Fruit fly (Drosophila melanogaster) whole organism, embryonic: ENCODE measurements around the gene CG34434.
A peak's percentile ranks its signal among the peaks of the same experiment; 100 is the strongest.

ENCODE experiments used
- Adf1 ChIP-seq: fragments of 200-800 bp; sonication (Bioruptor generic); IDR thresholded peaks from 2 replicates; pipeline ENCODE4 v1.3.6; 2022; ENCODE audit warnings: missing biosample characterization, missing genetic modification characterization
- Antp ChIP-seq: fragments of 200-800 bp; sonication (Bioruptor generic); optimal IDR thresholded peaks from 3 replicates; lab custom pipeline; 2016; ENCODE audit warnings: missing biosample characterization, missing genetic modification characterization
- CG10209 ChIP-seq: fragments of 200-800 bp; sonication (Bioruptor generic); optimal IDR thresholded peaks from 3 replicates; lab custom pipeline; 2017; ENCODE audit warnings: missing biosample characterization, mild to moderate bottlenecking, missing genetic modification characterization, missing genetic modification reagents
- CG10959 ChIP-seq: fragments of 200-800 bp; sonication (Bioruptor generic); IDR thresholded peaks from 2 replicates; pipeline ENCODE4 v1.3.6; 2022; ENCODE audit warnings: missing biosample characterization, missing genetic modification characterization
- CG10979 ChIP-seq: fragments of 200-800 bp; sonication (Bioruptor generic); optimal IDR thresholded peaks from 2 replicates; lab custom pipeline; 2018; ENCODE audit warnings: missing biosample characterization, mild to moderate bottlenecking, missing genetic modification characterization, moderate library complexity
- CG14710 ChIP-seq: fragments of 200-800 bp; sonication (Bioruptor generic); optimal IDR thresholded peaks from 3 replicates; lab custom pipeline; 2019; ENCODE audit warnings: missing biosample characterization, mild to moderate bottlenecking, missing genetic modification characterization, moderate library complexity
- CG15696 ChIP-seq: fragments of 200-800 bp; sonication (Bioruptor generic); optimal IDR thresholded peaks from 2 replicates; lab custom pipeline; 2019; ENCODE audit warnings: missing biosample characterization, mild to moderate bottlenecking, missing genetic modification characterization, moderate library complexity
- CG1603 ChIP-seq: fragments of 200-800 bp; sonication (Bioruptor generic); optimal IDR thresholded peaks from 2 replicates; lab custom pipeline; 2019; ENCODE audit warnings: missing biosample characterization, mild to moderate bottlenecking, missing genetic modification characterization, moderate library complexity
- CG2875 ChIP-seq: fragments of 200-800 bp; sonication (Bioruptor generic); optimal IDR thresholded peaks from 2 replicates; lab custom pipeline; 2017; ENCODE audit warnings: missing biosample characterization, mild to moderate bottlenecking, missing genetic modification characterization, missing genetic modification reagents
- CG31224 ChIP-seq: fragments of 200-800 bp; sonication (Bioruptor generic); IDR thresholded peaks from 2 replicates; pipeline ENCODE4 v1.3.6; 2022; ENCODE audit warnings: missing biosample characterization, missing genetic modification characterization
- CG3281 ChIP-seq: fragments of 200-800 bp; sonication (Bioruptor generic); optimal IDR thresholded peaks from 3 replicates; lab custom pipeline; 2017; ENCODE audit warnings: missing biosample characterization, mild to moderate bottlenecking, missing genetic modification characterization
- CG3407 ChIP-seq: fragments of 200-800 bp; sonication (Bioruptor generic); optimal IDR thresholded peaks from 2 replicates; lab custom pipeline; 2018; ENCODE audit warnings: missing biosample characterization, mild to moderate bottlenecking, missing genetic modification characterization
- CG3726 ChIP-seq: fragments of 200-800 bp; sonication (Bioruptor generic); IDR thresholded peaks from 3 replicates; pipeline ENCODE4, ENCODE4 v1.3.6; 2022; ENCODE audit warnings: missing biosample characterization, missing genetic modification characterization
- CG4360 ChIP-seq: fragments of 200-800 bp; sonication (Bioruptor generic); IDR thresholded peaks from 2 replicates; pipeline ENCODE4 v1.3.6; 2022; ENCODE audit warnings: missing biosample characterization, missing genetic modification characterization
- CG7271 ChIP-seq: fragments of 200-800 bp; sonication (Bioruptor generic); optimal IDR thresholded peaks from 2 replicates; lab custom pipeline; 2018; ENCODE audit warnings: missing biosample characterization, mild to moderate bottlenecking, missing genetic modification characterization, moderate library complexity
- CG8359 ChIP-seq: fragments of 200-800 bp; sonication (Bioruptor generic); optimal IDR thresholded peaks from 2 replicates; lab custom pipeline; 2017; ENCODE audit warnings: missing biosample characterization, mild to moderate bottlenecking, missing genetic modification characterization, borderline replicate concordance
- CG9876 ChIP-seq: fragments of 200-800 bp; sonication (Bioruptor generic); optimal IDR thresholded peaks from 2 replicates; lab custom pipeline; 2016; ENCODE audit warnings: missing biosample characterization, missing genetic modification characterization
- Deaf1 ChIP-seq: fragments of 200-800 bp; optimal IDR thresholded peaks from 3 replicates; lab custom pipeline; 2019; ENCODE audit warnings: missing biosample characterization, mild to moderate bottlenecking, missing genetic modification characterization, moderate library complexity
- Fer1 ChIP-seq: fragments of 200-800 bp; sonication (Bioruptor generic); optimal IDR thresholded peaks from 2 replicates; lab custom pipeline; 2017; ENCODE audit warnings: missing biosample characterization, mild to moderate bottlenecking, missing genetic modification characterization
- Hmr ChIP-seq: fragments of 200-800 bp; sonication (Bioruptor generic); optimal IDR thresholded peaks from 3 replicates; lab custom pipeline; 2017; ENCODE audit warnings: mild to moderate bottlenecking, missing biosample characterization, missing genetic modification reagents, missing genetic modification characterization
- Hr3 ChIP-seq: fragments of 200-800 bp; sonication (Bioruptor generic); optimal IDR thresholded peaks from 3 replicates; lab custom pipeline; 2016; ENCODE audit warnings: missing biosample characterization, missing genetic modification characterization
- MESR4 ChIP-seq: fragments of 200-800 bp; sonication (Bioruptor generic); optimal IDR thresholded peaks from 2 replicates; lab custom pipeline; 2018; ENCODE audit warnings: missing biosample characterization, mild to moderate bottlenecking, missing genetic modification characterization, moderate library complexity
- Mad ChIP-seq: fragments of 200-800 bp; sonication (Bioruptor generic); optimal IDR thresholded peaks from 2 replicates; lab custom pipeline; 2016; ENCODE audit warnings: missing biosample characterization, missing genetic modification characterization
- NC2β ChIP-seq: fragments of 200-800 bp; sonication (Bioruptor generic); optimal IDR thresholded peaks from 2 replicates; lab custom pipeline; 2016; ENCODE audit warnings: missing biosample characterization, missing genetic modification characterization
- Pdp1 ChIP-seq, 2 experiments: fragments of 200-800 bp; sonication (Bioruptor generic); optimal IDR thresholded peaks; 3 replicates each; lab custom pipeline; 2016; ENCODE audit warnings: missing biosample characterization in 2 of 2, missing genetic modification characterization in 2 of 2, mild to moderate bottlenecking in 1 of 2, moderate library complexity in 1 of 2
- Poxn ChIP-seq: fragments of 200-800 bp; sonication (Bioruptor generic); IDR thresholded peaks from 2 replicates; pipeline ENCODE4 v1.3.6; 2022; ENCODE audit warnings: missing biosample characterization, missing genetic modification characterization
- Sin3A ChIP-seq: fragments of >200 bp; optimal IDR thresholded peaks from 2 replicates; lab custom pipeline; 2018
- Tbp ChIP-seq: fragments of >200 bp; optimal IDR thresholded peaks from 2 replicates; lab custom pipeline; 2018; ENCODE audit warnings: missing biosample characterization, missing genetic modification characterization
- Xrp1 ChIP-seq: fragments of 200-800 bp; sonication (Bioruptor generic); IDR thresholded peaks from 2 replicates; pipeline ENCODE4 v1.3.6; 2022; ENCODE audit warnings: missing biosample characterization, missing genetic modification characterization
- abd-A ChIP-seq: fragments of 200-800 bp; sonication (Bioruptor generic); optimal IDR thresholded peaks from 3 replicates; lab custom pipeline; 2019; ENCODE audit warnings: missing biosample characterization, mild to moderate bottlenecking, missing genetic modification characterization, moderate library complexity
- ase ChIP-seq: fragments of 200-800 bp; sonication (Bioruptor generic); IDR thresholded peaks from 3 replicates; pipeline ENCODE4 v1.3.6; 2022; ENCODE audit warnings: missing biosample characterization, missing genetic modification characterization
- gce ChIP-seq: fragments of 200-800 bp; sonication (Bioruptor generic); IDR thresholded peaks from 3 replicates; pipeline ENCODE4 v1.3.6; 2022; ENCODE audit warnings: missing biosample characterization, missing genetic modification characterization
- gem ChIP-seq: fragments of 200-800 bp; sonication (Bioruptor generic); optimal IDR thresholded peaks from 2 replicates; lab custom pipeline; 2019; ENCODE audit warnings: missing biosample characterization, mild to moderate bottlenecking, missing genetic modification characterization, moderate library complexity
- grn ChIP-seq: fragments of 200-800 bp; sonication (Bioruptor generic); optimal IDR thresholded peaks from 3 replicates; lab custom pipeline; 2017; ENCODE audit warnings: missing biosample characterization, missing genetic modification characterization
- hbn ChIP-seq: fragments of 200-800 bp; sonication (Bioruptor generic); IDR thresholded peaks from 2 replicates; pipeline ENCODE4 v1.3.6; 2022; ENCODE audit warnings: missing biosample characterization, missing genetic modification characterization; ENCODE audit not compliant: partially characterized antibody
- insv ChIP-seq, 2 experiments: fragments of 200-800 bp; sonication (Bioruptor generic); optimal IDR thresholded peaks; 3 replicates each; lab custom pipeline; 2016 to 2018; ENCODE audit warnings: missing biosample characterization in 2 of 2, missing genetic modification characterization in 2 of 2
- lilli ChIP-seq: fragments of 200-800 bp; sonication (Bioruptor generic); optimal IDR thresholded peaks from 3 replicates; lab custom pipeline; 2016; ENCODE audit warnings: missing biosample characterization, missing genetic modification characterization
- mam ChIP-seq: fragments of 200-800 bp; sonication (Bioruptor generic); optimal IDR thresholded peaks from 3 replicates; lab custom pipeline; 2016; ENCODE audit warnings: missing biosample characterization, missing genetic modification characterization
- mirr ChIP-seq: fragments of 200-800 bp; sonication (Bioruptor generic); optimal IDR thresholded peaks from 3 replicates; lab custom pipeline; 2018; ENCODE audit warnings: missing biosample characterization, mild to moderate bottlenecking, missing genetic modification characterization
- mld ChIP-seq: fragments of 200-800 bp; sonication (Bioruptor generic); IDR thresholded peaks from 3 replicates; pipeline ENCODE4 v1.3.6; 2022; ENCODE audit warnings: missing biosample characterization, missing genetic modification characterization; ENCODE audit not compliant: partially characterized antibody
- nau ChIP-seq: fragments of 200-800 bp; sonication (Bioruptor generic); optimal IDR thresholded peaks from 3 replicates; lab custom pipeline; 2017; ENCODE audit warnings: missing biosample characterization, mild to moderate bottlenecking, missing genetic modification characterization, missing genetic modification reagents
- nmo ChIP-seq: fragments of 200-800 bp; sonication (Bioruptor generic); optimal IDR thresholded peaks from 2 replicates; lab custom pipeline; 2018; ENCODE audit warnings: missing biosample characterization, mild to moderate bottlenecking, missing genetic modification characterization, moderate library complexity
- oc ChIP-seq: fragments of 200-800 bp; sonication (Bioruptor generic); optimal IDR thresholded peaks from 2 replicates; lab custom pipeline; 2018; ENCODE audit warnings: missing biosample characterization, mild to moderate bottlenecking, missing genetic modification characterization, moderate library complexity
- org-1 ChIP-seq: fragments of 200-800 bp; sonication (Bioruptor generic); optimal IDR thresholded peaks from 2 replicates; lab custom pipeline; 2017; ENCODE audit warnings: missing biosample characterization, missing genetic modification characterization
- pb ChIP-seq: fragments of 200-800 bp; sonication (Bioruptor generic); optimal IDR thresholded peaks from 3 replicates; lab custom pipeline; 2016; ENCODE audit warnings: missing biosample characterization, missing genetic modification characterization
- prd ChIP-seq, 3 experiments: fragments of >200 bp in 2 of 3; fragments of 200-800 bp in 1 of 3; sonication (Bioruptor generic) in 1 of 3; optimal IDR thresholded peaks in 2 of 3; IDR thresholded peaks in 1 of 3; 2 replicates in 2 of 3; 3 replicates in 1 of 3; pipeline versions ENCODE4 v1.3.6 to Lab custom; 2017 to 2022; ENCODE audit warnings: missing biosample characterization in 1 of 3, missing genetic modification characterization in 1 of 3
- sens ChIP-seq: fragments of 200-800 bp; sonication (Bioruptor generic); peaks from one replicate; lab custom pipeline; 2016; ENCODE audit warnings: missing biosample characterization, missing genetic modification characterization
- slbo ChIP-seq: fragments of 200-800 bp; sonication (Bioruptor generic); IDR thresholded peaks from 2 replicates; pipeline ENCODE4 v1.3.6; 2022; ENCODE audit warnings: missing biosample characterization, missing genetic modification characterization
- slp2 ChIP-seq: fragments of 200-800 bp; sonication (Bioruptor generic); optimal IDR thresholded peaks from 2 replicates; lab custom pipeline; 2016; ENCODE audit warnings: missing biosample characterization, missing genetic modification characterization
- trem ChIP-seq: fragments of 200-800 bp; optimal IDR thresholded peaks from 3 replicates; lab custom pipeline; 2019; ENCODE audit warnings: missing biosample characterization, mild to moderate bottlenecking, missing genetic modification characterization, moderate library complexity
- yki ChIP-seq: fragments of >200 bp; optimal IDR thresholded peaks from 3 replicates; lab custom pipeline; 2018

Gene CG34434

DNA sequence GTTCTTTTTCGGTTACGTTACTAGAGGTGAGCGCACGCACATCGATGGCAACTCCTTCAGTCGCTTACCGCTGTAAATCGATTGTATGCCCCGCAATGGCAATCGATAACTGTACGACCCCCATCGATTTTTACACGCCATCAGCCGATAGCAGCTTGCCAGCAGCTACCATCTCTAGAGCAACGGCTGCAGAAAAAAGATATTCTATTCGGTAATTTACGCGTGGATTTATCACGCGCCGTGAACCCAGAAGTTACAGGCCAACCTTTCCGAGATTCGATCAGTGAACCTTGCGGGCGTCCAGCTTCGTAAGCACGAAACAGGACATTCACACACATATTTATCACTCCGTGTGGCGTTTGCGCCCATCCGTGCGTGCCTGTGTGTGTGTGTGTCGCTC is 49.7 kb upstream of the CG34434 start, which contains the start of the genes Sirt4 and CG4119 (continued):
- no peak for TF ChIP-seq nau (GFP tag; lab: Kevin White, UChicago)
- no peak for TF ChIP-seq CG31224 (GFP tag; lab: Robert Waterston, UW)
- no peak for TF ChIP-seq ase (GFP tag; lab: Robert Waterston, UW)
- TF ChIP-seq CG14710: peak; percentile 40
- TF ChIP-seq yki (lab: Kevin White, UChicago): no peak
- TF ChIP-seq Xrp1 (GFP tag; lab: Robert Waterston, UW): no peak
- TF ChIP-seq CG2875: no peak
- peak; percentile 40 for TF ChIP-seq Hmr (GFP tag; lab: Kevin White, UChicago)
- TF ChIP-seq MESR4 (GFP tag; lab: Kevin White, UChicago): peak; percentile 92
- peak; percentile 90 for TF ChIP-seq hbn (GFP tag; lab: Robert Waterston, UW)
- TF ChIP-seq pb (GFP tag; lab: Kevin White, UChicago): no peak
- TF ChIP-seq Mad (GFP tag; lab: Kevin White, UChicago): peak; percentile 15
- TF ChIP-seq nmo (GFP tag; lab: Kevin White, UChicago): peak; percentile 55
- peak; percentile 27 for TF ChIP-seq Fer1 (GFP tag; lab: Kevin White, UChicago)
- TF ChIP-seq sens (GFP tag; lab: Kevin White, UChicago): no peak
- peak in 1 of 2 experiments; percentile 80 for TF ChIP-seq Pdp1 (GFP tag; optimal IDR thresholded peaks at IDR 0.05; lab: Kevin White, UChicago)
- no peak for TF ChIP-seq CG10959
- TF ChIP-seq CG10979 (tag; lab: Kevin White, UChicago): peak; percentile 7
- no peak for TF ChIP-seq CG10209
- peak; percentile 47 for TF ChIP-seq lilli (GFP tag; lab: Kevin White, UChicago)
- no peak for TF ChIP-seq gem
- no peak for TF ChIP-seq CG8359 (GFP tag; lab: Kevin White, UChicago)
- TF ChIP-seq slp2 (GFP tag; lab: Kevin White, UChicago): no peak
- TF ChIP-seq Sin3A (lab: Kevin White, UChicago): peak; percentile 68
- peak; percentile 13 for TF ChIP-seq Antp (GFP tag; lab: Kevin White, UChicago)
- TF ChIP-seq Adf1 (GFP tag; lab: Robert Waterston, UW): peak; percentile 72
- TF ChIP-seq prd (optimal IDR thresholded peaks at IDR 0.05; lab: Kevin White, UChicago): no peak
- peak; percentile 39; the same call in 1 of the 3 replicates for TF ChIP-seq prd (GFP tag; IDR thresholded peaks at IDR 0.05; lab: Robert Waterston, UW)
- TF ChIP-seq Poxn: no peak
- peak; percentile 56 for TF ChIP-seq trem (tag; lab: Kevin White, UChicago)
- peak; percentile 17 for TF ChIP-seq oc (tag; lab: Kevin White, UChicago)
- TF ChIP-seq slbo (GFP tag; lab: Robert Waterston, UW): peak; percentile 54; the same call in 1 of the 2 replicates
- peak in 1 of 2 experiments; percentile 7 for TF ChIP-seq insv (GFP tag; optimal IDR thresholded peaks at IDR 0.05; lab: Kevin White, UChicago)
- peak; percentile 19 for TF ChIP-seq mirr
- TF ChIP-seq CG1603 (tag; lab: Kevin White, UChicago): peak; percentile 69
- no peak for TF ChIP-seq CG7271 (tag; lab: Kevin White, UChicago)
- TF ChIP-seq gce (GFP tag; lab: Robert Waterston, UW): no peak
- TF ChIP-seq CG4360 (GFP tag; lab: Robert Waterston, UW): no peak
- TF ChIP-seq CG9876 (GFP tag; lab: Kevin White, UChicago): no peak
- TF ChIP-seq CG3726 (GFP tag; lab: Robert Waterston, UW): no peak
- TF ChIP-seq CG3407: no peak
- TF ChIP-seq CG15696 (tag; lab: Kevin White, UChicago): no peak
- peak; percentile 98 for TF ChIP-seq mld (GFP tag; lab: Robert Waterston, UW)
- peak; percentile 62 for TF ChIP-seq NC2β (GFP tag; lab: Kevin White, UChicago)
- no peak for TF ChIP-seq Hr3 (GFP tag; lab: Kevin White, UChicago)
- TF ChIP-seq grn (GFP tag; lab: Kevin White, UChicago): no peak
- peak; percentile 27 for TF ChIP-seq Deaf1 (tag; lab: Kevin White, UChicago)
- no peak for TF ChIP-seq abd-A (tag; lab: Kevin White, UChicago)
- peak; percentile 56 for TF ChIP-seq mam (GFP tag; lab: Kevin White, UChicago)
- TF ChIP-seq org-1 (GFP tag; lab: Kevin White, UChicago): no peak
- no peak for TF ChIP-seq Tbp (GFP tag; lab: Kevin White, UChicago)
- peak; percentile 9 for TF ChIP-seq CG3281 (GFP tag; lab: Kevin White, UChicago)
